Worm (Caenorhabditis elegans) whole organism, L4/young adult: ENCODE measurements around the gene xbp-1.

Source experiments
- W03F9.2 ChIP-seq: fragments of 150-350 bp; optimal IDR thresholded peaks from 2 replicates; lab custom pipeline; 2014; ENCODE audit warnings: missing biosample characterization, missing genetic modification characterization
- dao-5 ChIP-seq: sonication (generic microtip); optimal IDR thresholded peaks from 2 replicates; lab custom pipeline; 2016; ENCODE audit warnings: missing genotype, missing genetic modification characterization, moderate library complexity, missing compliant biosample characterization
- him-1 ChIP-seq: sonication (generic microtip); optimal IDR thresholded peaks from 2 replicates; lab custom pipeline; 2016; ENCODE audit warnings: missing genotype, missing genetic modification reagents, missing genetic modification characterization, missing compliant biosample characterization

- TF ChIP-seq W03F9.2, result no peak
- no peak for TF ChIP-seq him-1 (tag; lab: Kevin White, UChicago)
- TF ChIP-seq dao-5, result no peak
These were observed 36.3 kb upstream of the xbp-1 start, which contains the start of gene C16C10.9 for ce11 chrIII:4157298-4157697.
